Worm (Caenorhabditis elegans): ENCODE data around the gene C17C3.24.

DNA sequence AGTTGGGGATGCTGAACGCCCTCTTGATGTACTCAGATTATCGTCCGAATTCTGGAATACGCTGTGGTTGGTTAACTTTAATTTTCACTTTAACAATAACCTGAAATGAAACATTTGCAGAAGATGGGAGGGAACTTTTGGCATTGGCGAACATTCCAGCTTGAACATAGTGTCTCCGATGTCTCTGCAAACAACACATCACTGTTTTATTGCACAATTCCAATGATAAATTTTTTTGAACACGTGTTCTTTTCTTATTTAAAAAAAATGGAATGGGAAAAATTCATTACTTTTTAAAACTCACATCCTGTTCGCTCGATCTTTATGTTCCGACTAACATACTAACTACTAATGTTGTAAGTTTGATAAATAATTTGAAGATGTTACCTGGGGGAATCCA, 41.1 kb downstream of the C17C3.24 start, which contains the start of gene fzy-1:
- TF ChIP-seq unc-62 (GFP tag; optimal IDR thresholded peaks at IDR 0.05) (no peak), snpc-4 (tag; optimal IDR thresholded peaks at IDR 0.05) (no peak), nhr-28 (tag; optimal IDR thresholded peaks at IDR 0.05) (no peak), nhr-76 (tag; optimal IDR thresholded peaks at IDR 0.05) (no peak), elt-1 (tag; optimal IDR thresholded peaks at IDR 0.05; ENCODE audit: borderline replicate concordance, insufficient read depth) (no peak), flh-1 (GFP tag; optimal IDR thresholded peaks at IDR 0.05) (no peak), ceh-39 (tag; optimal IDR thresholded peaks at IDR 0.05) (no peak), pha-4 (tag; optimal IDR thresholded peaks at IDR 0.05) (no peak)
